Fruit fly (Drosophila melanogaster): ENCODE measurements around the gene Abd-B.
A peak's percentile ranks its signal among the peaks of the same experiment; 100 is the strongest.

The Abd-B gene

dm6 chr3R:16983001-16983400, 11.0 kb upstream of the Abd-B start:
- TF ChIP-seq Deaf1 (tag; optimal IDR thresholded peaks at IDR 0.05) (no peak), Lpt (GFP tag; optimal IDR thresholded peaks at IDR 0.05) (no peak), Bdp1 (GFP tag; optimal IDR thresholded peaks at IDR 0.05) (no peak), shn (GFP tag; optimal IDR thresholded peaks at IDR 0.05) (no peak), yki (optimal IDR thresholded peaks at IDR 0.05) (no peak), lmd (GFP tag; IDR thresholded peaks at IDR 0.05) (no peak), Myb (GFP tag; optimal IDR thresholded peaks at IDR 0.05) (no peak), ewg (GFP tag; optimal IDR thresholded peaks at IDR 0.05) (no peak), zfh1 (GFP tag; IDR thresholded peaks at IDR 0.05) (0 out of 3 replicates have a peak, but pooled peaks have one; percentile 30), wek (GFP tag; optimal IDR thresholded peaks at IDR 0.05) (no peak), her (GFP tag; optimal IDR thresholded peaks at IDR 0.05) (no peak), CG14014 (GFP tag; IDR thresholded peaks at IDR 0.05) (no peak), hb (GFP tag; IDR thresholded peaks at IDR 0.05; ENCODE audit: partially characterized antibody) (no peak), cato (GFP tag; optimal IDR thresholded peaks at IDR 0.05; ENCODE audit: borderline replicate concordance) (no peak), az2 (GFP tag; optimal IDR thresholded peaks at IDR 0.05) (no peak), CG11247 (GFP tag; IDR thresholded peaks at IDR 0.05) (no peak), CG10267 (tag; optimal IDR thresholded peaks at IDR 0.05) (no peak), bbx (GFP tag; IDR thresholded peaks at IDR 0.05; ENCODE audit: partially characterized antibody) (no peak), abd-A (tag; optimal IDR thresholded peaks at IDR 0.05) (peak; percentile 75), Rfx (GFP tag; IDR thresholded peaks at IDR 0.05) (peak; percentile 12; the same call in 1 of the 2 replicates), CG15514 (GFP tag; optimal IDR thresholded peaks at IDR 0.05) (no peak), sug (tag; optimal IDR thresholded peaks at IDR 0.05) (no peak), nau (GFP tag; optimal IDR thresholded peaks at IDR 0.05) (no peak), Trl (optimal IDR thresholded peaks at IDR 0.05) (no peak), Trl (GFP tag; optimal IDR thresholded peaks at IDR 0.05) (no peak), seq (GFP tag; IDR thresholded peaks at IDR 0.05) (peak; percentile 94), CG2199 (GFP tag; IDR thresholded peaks at IDR 0.05) (no peak), scrt (GFP tag; optimal IDR thresholded peaks at IDR 0.05) (no peak), vfl (GFP tag; optimal IDR thresholded peaks at IDR 0.05) (no peak), Dad (GFP tag; optimal IDR thresholded peaks at IDR 0.05) (no peak), ase (GFP tag; IDR thresholded peaks at IDR 0.05) (no peak), CG7839 (tag; optimal IDR thresholded peaks at IDR 0.05) (no peak), disco-r (GFP tag; optimal IDR thresholded peaks at IDR 0.05) (no peak), H2.0 (GFP tag; IDR thresholded peaks at IDR 0.05) (no peak), chinmo (GFP tag; IDR thresholded peaks at IDR 0.05; ENCODE audit: partially characterized antibody) (0 out of 4 replicates have a peak, but pooled peaks have one; percentile 13), caup (GFP tag; optimal IDR thresholded peaks at IDR 0.05; ENCODE audit: severe bottlenecking) (no peak), CG13424 (tag; optimal IDR thresholded peaks at IDR 0.05) (no peak), CG5245 (GFP tag; optimal IDR thresholded peaks at IDR 0.05) (no peak), Asciz (GFP tag; optimal IDR thresholded peaks at IDR 0.05) (no peak), CG4820 (GFP tag; optimal IDR thresholded peaks at IDR 0.05) (no peak), Nf-YC (tag; optimal IDR thresholded peaks at IDR 0.05) (peak; percentile 96), CG7556 (GFP tag; optimal IDR thresholded peaks at IDR 0.05) (no peak), grn (GFP tag; optimal IDR thresholded peaks at IDR 0.05) (no peak), Hand (GFP tag; optimal IDR thresholded peaks at IDR 0.05) (no peak), Dbx (GFP tag; IDR thresholded peaks at IDR 0.05) (no peak), Sry-δ (GFP tag; optimal IDR thresholded peaks at IDR 0.05) (no peak), Ets65A (GFP tag) (peak; percentile 23), CG11560 (tag; IDR thresholded peaks at IDR 0.05) (no peak), Bgb (GFP tag; IDR thresholded peaks at IDR 0.05; ENCODE audit: partially characterized antibody) (no peak), CG10431 (GFP tag; optimal IDR thresholded peaks at IDR 0.05) (no peak), row (GFP tag; IDR thresholded peaks at IDR 0.05) (no peak), CG16815 (GFP tag; optimal IDR thresholded peaks at IDR 0.05) (no peak), CG12299 (tag; optimal IDR thresholded peaks at IDR 0.05) (no peak)

Measured in whole organism, embryonic.